Worm (Caenorhabditis elegans) whole organism, mixed stage, embryonic: ENCODE results near the gene rad-54.L2.

Source experiments
- ces-1 ChIP-seq: fragments of 150-350 bp; optimal IDR thresholded peaks from 2 replicates; lab custom pipeline; 2014; ENCODE audit warnings: missing biosample characterization, missing genetic modification reagents, missing genetic modification characterization
- elt-3 ChIP-seq: fragments of 150-350 bp; optimal IDR thresholded peaks from 2 replicates; lab custom pipeline; 2014; ENCODE audit warnings: missing biosample characterization, missing genetic modification characterization
- lin-13 ChIP-seq: fragments of 150-350 bp; optimal IDR thresholded peaks from 2 replicates; lab custom pipeline; 2014; ENCODE audit warnings: missing biosample characterization, missing genetic modification characterization
- lsy-2 ChIP-seq: fragments of 150-350 bp; optimal IDR thresholded peaks from 2 replicates; lab custom pipeline; 2014; ENCODE audit warnings: missing biosample characterization, missing genetic modification characterization
- nhr-76 ChIP-seq: sonication (generic microtip); optimal IDR thresholded peaks from 2 replicates; lab custom pipeline; 2017; ENCODE audit warnings: missing biosample characterization, missing genetic modification characterization
- pha-4 ChIP-seq: fragments of 150-350 bp; optimal IDR thresholded peaks from 2 replicates; lab custom pipeline; 2018; ENCODE audit warnings: missing biosample characterization, missing genetic modification reagents, missing genetic modification characterization
- snpc-4 ChIP-seq: fragments of 150-350 bp; optimal IDR thresholded peaks from 2 replicates; lab custom pipeline; 2014; ENCODE audit warnings: missing biosample characterization, missing genetic modification characterization
- unc-39 ChIP-seq: fragments of 150-350 bp; optimal IDR thresholded peaks from 2 replicates; lab custom pipeline; 2014; ENCODE audit warnings: missing biosample characterization, missing genetic modification characterization
- zip-8 ChIP-seq: fragments of 150-350 bp; optimal IDR thresholded peaks from 2 replicates; lab custom pipeline; 2014; ENCODE audit warnings: missing biosample characterization, missing genetic modification characterization

DNA sequence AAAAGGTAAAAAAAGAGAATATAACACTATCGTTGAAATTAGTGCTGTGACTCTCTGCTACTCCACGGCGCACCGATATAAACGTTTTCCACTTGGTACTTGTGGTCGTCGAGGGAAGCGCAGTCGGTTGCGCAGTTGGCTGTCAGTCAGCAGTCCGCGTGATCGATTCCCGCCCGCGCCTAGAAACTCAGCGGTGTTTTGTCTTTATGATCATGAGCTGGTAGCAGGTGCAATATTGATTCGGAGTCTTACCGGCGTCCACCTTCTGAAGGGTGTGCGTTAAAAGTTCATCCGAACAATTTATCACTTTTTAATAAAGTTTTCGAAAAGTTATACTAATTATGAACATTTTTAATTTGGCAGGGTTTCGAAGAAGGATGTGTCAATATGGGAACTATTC is 33.2 kb downstream of the rad-54.L2 start:
- TF ChIP-seq unc-39 (tag; lab: Kevin White, UChicago) (no peak), pha-4 (tag; lab: Kevin White, UChicago) (peak; percentile 68), snpc-4 (tag; lab: Kevin White, UChicago) (no peak), nhr-76 (tag; lab: Kevin White, UChicago) (peak; percentile 28), lsy-2 (tag; lab: Kevin White, UChicago) (peak; percentile 43), zip-8 (tag; lab: Kevin White, UChicago) (no peak), lin-13 (tag; lab: Kevin White, UChicago) (peak; percentile 59), elt-3 (tag; lab: Kevin White, UChicago) (peak; percentile 64), ces-1 (GFP tag; lab: Kevin White, UChicago) (peak; percentile 4)
